Fruit fly (Drosophila melanogaster) whole organism, embryonic: Measurements from ENCODE around the gene Ir87a.

ENCODE experiments used
- Ada2b ChIP-seq: fragments of 200-800 bp; sonication (Bioruptor generic); IDR thresholded peaks from 2 replicates; pipeline ENCODE4 v1.3.6; 2022; ENCODE audit warnings: missing biosample characterization, missing genetic modification characterization
- Asciz ChIP-seq: fragments of 200-800 bp; sonication (Bioruptor generic); optimal IDR thresholded peaks from 2 replicates; lab custom pipeline; 2017; ENCODE audit warnings: missing biosample characterization, mild to moderate bottlenecking, missing genetic modification characterization, missing genetic modification reagents
- Blimp-1 ChIP-seq: fragments of 200-800 bp; sonication (Bioruptor generic); optimal IDR thresholded peaks from 3 replicates; lab custom pipeline; 2018; ENCODE audit warnings: missing biosample characterization, missing genetic modification characterization, mild to moderate bottlenecking, moderate library complexity, missing genetic modification reagents
- BtbVII ChIP-seq: fragments of 200-800 bp; sonication (Bioruptor generic); optimal IDR thresholded peaks from 3 replicates; lab custom pipeline; 2017; ENCODE audit warnings: missing biosample characterization, mild to moderate bottlenecking, missing genetic modification characterization
- Bteb2 ChIP-seq: fragments of 200-800 bp; sonication (Bioruptor generic); optimal IDR thresholded peaks from 2 replicates; lab custom pipeline; 2016; ENCODE audit warnings: missing biosample characterization, missing genetic modification characterization
- CG10431 ChIP-seq: fragments of 200-800 bp; sonication (Bioruptor generic); optimal IDR thresholded peaks from 3 replicates; lab custom pipeline; 2018; ENCODE audit warnings: missing biosample characterization, mild to moderate bottlenecking, missing genetic modification characterization
- CG12659 ChIP-seq: fragments of 200-800 bp; sonication (Bioruptor generic); optimal IDR thresholded peaks from 3 replicates; lab custom pipeline; 2017; ENCODE audit warnings: mild to moderate bottlenecking, missing biosample characterization, missing genetic modification reagents, missing genetic modification characterization
- CG13624 ChIP-seq: fragments of 200-800 bp; sonication (Bioruptor generic); optimal IDR thresholded peaks from 2 replicates; lab custom pipeline; 2016; ENCODE audit warnings: missing biosample characterization, missing genetic modification characterization
- CG14965 ChIP-seq: fragments of 200-800 bp; sonication (Bioruptor generic); optimal IDR thresholded peaks from 2 replicates; lab custom pipeline; 2016; ENCODE audit warnings: missing biosample characterization, missing genetic modification characterization, borderline replicate concordance
- CG15601 ChIP-seq: fragments of 200-800 bp; sonication (Bioruptor generic); optimal IDR thresholded peaks from 3 replicates; lab custom pipeline; 2019; ENCODE audit warnings: missing biosample characterization, mild to moderate bottlenecking, missing genetic modification characterization, moderate library complexity
- CG1603 ChIP-seq: fragments of 200-800 bp; sonication (Bioruptor generic); optimal IDR thresholded peaks from 2 replicates; lab custom pipeline; 2019; ENCODE audit warnings: missing biosample characterization, mild to moderate bottlenecking, missing genetic modification characterization, moderate library complexity
- CG2889 ChIP-seq: fragments of 200-800 bp; sonication (Bioruptor generic); IDR thresholded peaks from 3 replicates; pipeline ENCODE4 v1.3.6; 2022; ENCODE audit warnings: missing biosample characterization, missing genetic modification characterization
- CG34376 ChIP-seq: fragments of 200-800 bp; sonication (Bioruptor generic); optimal IDR thresholded peaks from 2 replicates; lab custom pipeline; 2018; ENCODE audit warnings: missing biosample characterization, mild to moderate bottlenecking, missing genetic modification characterization
- CG4854 ChIP-seq: fragments of 200-800 bp; sonication (Bioruptor generic); optimal IDR thresholded peaks from 2 replicates; lab custom pipeline; 2016; ENCODE audit warnings: missing biosample characterization, missing genetic modification characterization, inconsistent platforms
- CG6272 ChIP-seq: fragments of 200-800 bp; sonication (Bioruptor generic); IDR thresholded peaks from 2 replicates; pipeline ENCODE4 v1.3.6; 2022; ENCODE audit warnings: missing biosample characterization, missing genetic modification characterization
- CG9817 ChIP-seq: fragments of 200-800 bp; sonication (Bioruptor generic); optimal IDR thresholded peaks from 2 replicates; lab custom pipeline; 2018; ENCODE audit warnings: missing biosample characterization, mild to moderate bottlenecking, missing genetic modification characterization, moderate library complexity
- Dp ChIP-seq: fragments of 200-800 bp; sonication (Bioruptor generic); optimal IDR thresholded peaks from 2 replicates; lab custom pipeline; 2018; ENCODE audit warnings: missing biosample characterization, mild to moderate bottlenecking, missing genetic modification characterization, moderate library complexity
- Dref ChIP-seq: fragments of 200-800 bp; sonication (Bioruptor generic); IDR thresholded peaks from 2 replicates; pipeline ENCODE4 v1.3.6; 2022; ENCODE audit warnings: missing biosample characterization, missing genetic modification characterization
- ERR ChIP-seq: fragments of 200-800 bp; sonication (Bioruptor generic); optimal IDR thresholded peaks from 2 replicates; lab custom pipeline; 2016; ENCODE audit warnings: missing biosample characterization, missing genetic modification characterization
- Ets65A ChIP-seq: fragments of 200-800 bp; sonication (Bioruptor generic); peaks from one replicate; lab custom pipeline; 2016; ENCODE audit warnings: missing biosample characterization, missing genetic modification characterization
- H2.0 ChIP-seq: fragments of 200-800 bp; sonication (Bioruptor generic); IDR thresholded peaks from 2 replicates; pipeline ENCODE4 v1.3.6; 2022; ENCODE audit warnings: missing biosample characterization, missing genetic modification characterization
- Hmx ChIP-seq: fragments of 200-800 bp; sonication (Bioruptor generic); optimal IDR thresholded peaks from 2 replicates; lab custom pipeline; 2016; ENCODE audit warnings: missing biosample characterization, missing genetic modification characterization
- Nf-YC ChIP-seq: fragments of 200-800 bp; optimal IDR thresholded peaks from 3 replicates; lab custom pipeline; 2019; ENCODE audit warnings: missing biosample characterization, mild to moderate bottlenecking, missing genetic modification characterization, moderate library complexity
- Opbp ChIP-seq: fragments of 200-800 bp; sonication (Bioruptor generic); IDR thresholded peaks from 3 replicates; pipeline ENCODE4 v1.3.6; 2022; ENCODE audit warnings: missing biosample characterization, missing genetic modification characterization; ENCODE audit not compliant: partially characterized antibody
- Optix ChIP-seq: fragments of 200-800 bp; sonication (Bioruptor generic); IDR thresholded peaks from 3 replicates; pipeline ENCODE4 v1.3.6; 2022; ENCODE audit warnings: missing biosample characterization, missing genetic modification characterization
- Scr ChIP-seq: fragments of 200-800 bp; sonication (Bioruptor generic); IDR thresholded peaks from 2 replicates; pipeline ENCODE4 v1.3.6; 2022; ENCODE audit warnings: missing biosample characterization, missing genetic modification characterization; ENCODE audit not compliant: partially characterized antibody
- Side ChIP-seq: fragments of 200-800 bp; sonication (Bioruptor generic); optimal IDR thresholded peaks from 2 replicates; lab custom pipeline; 2016; ENCODE audit warnings: missing biosample characterization, missing genetic modification characterization
- Six4 ChIP-seq: fragments of 200-800 bp; sonication (Bioruptor generic); optimal IDR thresholded peaks from 2 replicates; lab custom pipeline; 2016; ENCODE audit warnings: missing biosample characterization, missing genetic modification characterization
- Xrp1 ChIP-seq: fragments of 200-800 bp; sonication (Bioruptor generic); IDR thresholded peaks from 2 replicates; pipeline ENCODE4 v1.3.6; 2022; ENCODE audit warnings: missing biosample characterization, missing genetic modification characterization
- abd-A ChIP-seq: fragments of 200-800 bp; sonication (Bioruptor generic); optimal IDR thresholded peaks from 3 replicates; lab custom pipeline; 2019; ENCODE audit warnings: missing biosample characterization, mild to moderate bottlenecking, missing genetic modification characterization, moderate library complexity
- amos ChIP-seq: fragments of 200-800 bp; sonication (Bioruptor generic); IDR thresholded peaks from 2 replicates; pipeline ENCODE4 v1.3.6; 2022; ENCODE audit warnings: missing biosample characterization, missing genetic modification characterization; ENCODE audit not compliant: partially characterized antibody
- cg ChIP-seq: fragments of 200-800 bp; sonication (Bioruptor generic); optimal IDR thresholded peaks from 3 replicates; lab custom pipeline; 2019; ENCODE audit warnings: missing biosample characterization, mild to moderate bottlenecking, missing genetic modification characterization, moderate library complexity
- dm ChIP-seq: fragments of 200-800 bp; sonication (Bioruptor generic); optimal IDR thresholded peaks from 3 replicates; lab custom pipeline; 2016; ENCODE audit warnings: missing biosample characterization, missing genetic modification characterization
- jing ChIP-seq: fragments of 200-800 bp; sonication (Bioruptor generic); optimal IDR thresholded peaks from 2 replicates; lab custom pipeline; 2018; ENCODE audit warnings: missing biosample characterization, mild to moderate bottlenecking, missing genetic modification characterization
- kah ChIP-seq: fragments of 200-800 bp; sonication (Bioruptor generic); optimal IDR thresholded peaks from 2 replicates; lab custom pipeline; 2018; ENCODE audit warnings: missing biosample characterization, mild to moderate bottlenecking, missing genetic modification characterization
- lilli ChIP-seq: fragments of 200-800 bp; sonication (Bioruptor generic); optimal IDR thresholded peaks from 3 replicates; lab custom pipeline; 2016; ENCODE audit warnings: missing biosample characterization, missing genetic modification characterization
- odd ChIP-seq: fragments of 200-800 bp; sonication (Bioruptor generic); optimal IDR thresholded peaks from 2 replicates; lab custom pipeline; 2017; ENCODE audit warnings: missing biosample characterization, mild to moderate bottlenecking, missing genetic modification characterization
- pho ChIP-seq: fragments of 200-800 bp; sonication (Bioruptor generic); optimal IDR thresholded peaks from 2 replicates; lab custom pipeline; 2016; ENCODE audit warnings: missing biosample characterization, missing genetic modification characterization
- sd ChIP-seq: fragments of 200-800 bp; sonication (Bioruptor generic); optimal IDR thresholded peaks from 3 replicates; lab custom pipeline; 2018; ENCODE audit warnings: missing biosample characterization, mild to moderate bottlenecking, missing genetic modification characterization, moderate library complexity
- tgo ChIP-seq: fragments of 200-800 bp; sonication (Bioruptor generic); IDR thresholded peaks from 3 replicates; pipeline ENCODE4 v1.3.6; 2022; ENCODE audit warnings: missing biosample characterization, missing genetic modification characterization
- unc-4 ChIP-seq: fragments of 200-800 bp; sonication (Bioruptor generic); IDR thresholded peaks from 2 replicates; pipeline ENCODE4 v1.3.6; 2022; ENCODE audit warnings: missing biosample characterization, missing genetic modification characterization; ENCODE audit not compliant: partially characterized antibody
- zen ChIP-seq: fragments of 200-800 bp; sonication (Bioruptor generic); optimal IDR thresholded peaks from 3 replicates; lab custom pipeline; 2018; ENCODE audit warnings: missing biosample characterization, mild to moderate bottlenecking, missing genetic modification characterization, moderate library complexity
- zf30C ChIP-seq: fragments of 200-800 bp; sonication (Bioruptor generic); optimal IDR thresholded peaks from 3 replicates; lab custom pipeline; 2018; ENCODE audit warnings: missing biosample characterization, mild to moderate bottlenecking, missing genetic modification characterization
- zfh2 ChIP-seq: fragments of 200-800 bp; sonication (Bioruptor generic); optimal IDR thresholded peaks from 2 replicates; lab custom pipeline; 2016; ENCODE audit warnings: missing biosample characterization, missing genetic modification characterization

Gene Ir87a

DNA sequence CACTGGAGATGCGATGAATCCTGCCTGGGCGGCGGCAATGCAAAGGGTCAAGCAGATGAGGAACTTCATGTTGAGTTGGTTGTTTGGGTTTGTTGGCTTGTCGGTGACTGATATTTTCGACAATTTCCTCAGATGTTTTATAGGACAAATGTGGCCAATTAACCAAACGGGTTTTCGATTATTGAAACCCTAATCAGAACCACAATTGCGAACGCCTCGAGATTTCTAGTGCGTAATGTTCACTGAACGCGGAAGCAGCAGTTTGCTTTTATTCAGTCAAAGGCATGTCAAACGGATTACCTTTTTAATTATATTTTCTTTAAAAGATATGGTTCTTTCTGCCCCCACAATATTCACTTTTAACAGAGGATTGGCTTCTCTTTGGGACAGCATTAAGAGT is 23.0 kb upstream of the Ir87a start, which contains the start of gene CG14374:
CG14374 (minus strand) TSS at position 101 of the 400 bp plus-strand sequence.
- TF ChIP-seq pho (GFP tag; lab: Kevin White, UChicago) (no peak), Ets65A (GFP tag; lab: Kevin White, UChicago) (peak; percentile 81)

DNA sequence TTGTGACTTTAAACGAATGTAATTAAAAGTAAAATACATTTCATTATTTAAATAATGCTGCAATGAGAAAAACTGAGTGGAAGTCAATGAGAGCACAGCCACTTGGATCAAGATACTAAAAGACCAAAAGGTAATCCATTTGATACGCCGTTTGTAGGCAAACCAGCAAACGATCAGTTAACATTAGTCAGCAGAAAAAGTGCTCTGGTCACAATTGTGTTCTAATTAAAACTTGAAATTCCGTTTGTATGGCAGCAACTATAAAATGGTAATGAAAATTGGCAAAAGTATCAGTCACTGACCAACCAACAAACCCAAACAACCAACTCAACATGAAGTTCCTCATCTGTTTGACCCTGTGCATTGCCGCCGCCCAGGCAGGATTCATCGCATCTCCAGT is 22.5 kb upstream of the Ir87a start, which contains the start of gene CG14377:
CG14377 (plus strand) TSS at position 301 of the 400 bp plus-strand sequence.
- TF ChIP-seq Hmx (GFP tag; lab: Kevin White, UChicago) = no peak
- no peak for TF ChIP-seq CG10431 (GFP tag; lab: Kevin White, UChicago)
- TF ChIP-seq Dref (GFP tag; lab: Robert Waterston, UW) = 0 out of 2 replicates have a peak, but pooled peaks have one; percentile 19
- no peak for TF ChIP-seq Blimp-1 (GFP tag; lab: Kevin White, UChicago)

DNA sequence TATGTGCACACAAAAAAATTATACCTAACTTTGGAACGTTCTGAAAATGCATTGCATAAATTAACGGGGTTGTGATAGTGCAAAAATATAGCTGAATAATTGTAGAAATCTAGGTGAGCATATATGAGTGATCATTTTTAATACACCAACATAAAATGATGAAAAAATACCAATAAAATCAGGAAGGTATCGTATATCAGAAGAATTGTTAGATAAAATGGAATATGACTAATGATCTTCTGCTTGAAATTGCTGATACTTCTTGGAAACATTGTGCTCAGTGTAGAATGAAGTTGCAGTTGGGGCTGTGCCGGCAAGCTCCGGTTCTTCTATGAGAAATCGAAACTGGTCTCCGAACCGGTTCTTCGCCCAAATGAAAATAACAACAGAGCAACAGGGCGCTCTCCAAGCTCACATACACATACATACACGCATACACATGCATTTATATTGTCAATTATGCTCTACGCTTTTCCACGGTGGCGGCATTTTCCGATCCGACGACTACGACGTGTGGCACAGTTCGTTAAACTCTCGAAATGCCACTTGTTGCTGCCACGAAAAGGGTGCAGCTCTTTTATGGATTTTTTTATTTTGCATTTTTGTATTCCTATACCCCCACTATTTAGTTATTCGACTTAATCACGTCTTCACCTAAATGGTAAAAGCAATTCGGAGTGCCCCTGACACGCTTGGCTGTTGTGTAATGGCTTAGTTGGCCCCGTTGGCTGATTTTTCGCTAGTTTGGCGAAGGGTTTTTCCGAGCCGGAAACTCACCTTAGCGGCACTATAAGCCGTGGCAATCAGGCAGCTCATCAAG is 19.0 kb upstream of the Ir87a start:
- TF ChIP-seq Asciz = peak; percentile 84
- TF ChIP-seq Ada2b (GFP tag; lab: Robert Waterston, UW) = peak; percentile 75
- TF ChIP-seq CG13624 (GFP tag; lab: Kevin White, UChicago) = peak; percentile 88
- TF ChIP-seq Scr (GFP tag; lab: Robert Waterston, UW) = no peak
- peak; percentile 86 for TF ChIP-seq zfh2 (GFP tag; lab: Kevin White, UChicago)
- peak; percentile 83 for TF ChIP-seq CG15601 (tag; lab: Kevin White, UChicago)
- TF ChIP-seq CG9817 (tag; lab: Kevin White, UChicago) = peak; percentile 79
- peak; percentile 88 for TF ChIP-seq tgo
- TF ChIP-seq cg (GFP tag; lab: Kevin White, UChicago) = peak; percentile 76
- TF ChIP-seq sd (tag; lab: Kevin White, UChicago) = peak; percentile 73
- peak; percentile 78 for TF ChIP-seq zen
- peak; percentile 83 for TF ChIP-seq CG4854 (GFP tag; lab: Kevin White, UChicago)
- no peak for TF ChIP-seq Opbp
- peak; percentile 75 for TF ChIP-seq BtbVII
- TF ChIP-seq CG34376 (GFP tag; lab: Kevin White, UChicago) = no peak
- peak; percentile 80 for TF ChIP-seq CG1603
- TF ChIP-seq Bteb2 (GFP tag; lab: Kevin White, UChicago) = peak; percentile 89
- TF ChIP-seq lilli (GFP tag; lab: Kevin White, UChicago) = peak; percentile 91
- peak; percentile 85 for TF ChIP-seq Six4
- peak; percentile 71 for TF ChIP-seq dm (GFP tag; lab: Kevin White, UChicago)
- TF ChIP-seq odd (GFP tag; lab: Kevin White, UChicago) = peak; percentile 86
- TF ChIP-seq Dp = no peak
- TF ChIP-seq Xrp1 = peak; percentile 88
- no peak for TF ChIP-seq amos
- peak; percentile 53 for TF ChIP-seq CG6272
- TF ChIP-seq CG2889 (GFP tag; lab: Robert Waterston, UW) = peak; percentile 40; the same call in 1 of the 3 replicates
- peak; percentile 5 for TF ChIP-seq CG14965 (GFP tag; lab: Kevin White, UChicago)
- peak; percentile 77 for TF ChIP-seq jing (GFP tag; lab: Kevin White, UChicago)
- TF ChIP-seq Nf-YC (tag; lab: Kevin White, UChicago) = peak; percentile 74
- peak; percentile 90 for TF ChIP-seq zf30C (GFP tag; lab: Kevin White, UChicago)
- peak; percentile 92 for TF ChIP-seq CG12659 (GFP tag; lab: Kevin White, UChicago)
- TF ChIP-seq Optix (GFP tag; lab: Robert Waterston, UW) = no peak
- TF ChIP-seq ERR (GFP tag; lab: Kevin White, UChicago) = peak; percentile 52
- TF ChIP-seq H2.0 (GFP tag; lab: Robert Waterston, UW) = peak; percentile 79
- TF ChIP-seq unc-4 (GFP tag; lab: Robert Waterston, UW) = no peak
- peak; percentile 86 for TF ChIP-seq kah (GFP tag; lab: Kevin White, UChicago)
- peak; percentile 86 for TF ChIP-seq Side
- no peak for TF ChIP-seq abd-A (tag; lab: Kevin White, UChicago)
